Fruit fly (Drosophila melanogaster) whole organism, prepupa: ENCODE results near the gene CG32487.

ENCODE experiments used
- CG10669 ChIP-seq: fragments of 200-800 bp; sonication (Bioruptor generic); optimal IDR thresholded peaks from 3 replicates; lab custom pipeline; 2018; ENCODE audit warnings: missing biosample characterization, mild to moderate bottlenecking, missing genetic modification characterization, moderate library complexity
- CG11294 ChIP-seq: fragments of 200-800 bp; sonication (Bioruptor generic); IDR thresholded peaks from 2 replicates; pipeline ENCODE4 v1.3.6; 2022; ENCODE audit warnings: missing biosample characterization, missing genetic modification characterization
- Hr38 ChIP-seq: sonication (Bioruptor generic); optimal IDR thresholded peaks from 2 replicates; lab custom pipeline; 2016; ENCODE audit warnings: missing biosample characterization, missing genetic modification characterization
- Hr39 ChIP-seq: fragments of 200-800 bp; sonication (Bioruptor generic); optimal IDR thresholded peaks from 2 replicates; lab custom pipeline; 2016; ENCODE audit warnings: missing biosample characterization, missing genetic modification characterization
- Lpt ChIP-seq: fragments of 200-800 bp; sonication (Bioruptor generic); optimal IDR thresholded peaks from 3 replicates; lab custom pipeline; 2016; ENCODE audit warnings: missing biosample characterization, missing genetic modification characterization
- Sox102F ChIP-seq: fragments of 200-800 bp; sonication (Bioruptor generic); optimal IDR thresholded peaks from 2 replicates; lab custom pipeline; 2016; ENCODE audit warnings: missing biosample characterization, mild to moderate bottlenecking, missing genetic modification characterization
- dac ChIP-seq: fragments of 200-800 bp; sonication (Bioruptor generic); optimal IDR thresholded peaks from 2 replicates; lab custom pipeline; 2017; ENCODE audit warnings: missing biosample characterization, mild to moderate bottlenecking, missing genetic modification characterization
- fkh ChIP-seq: fragments of 200-800 bp; sonication (Bioruptor generic); optimal IDR thresholded peaks from 3 replicates; lab custom pipeline; 2017; ENCODE audit warnings: missing biosample characterization, mild to moderate bottlenecking, missing genetic modification characterization, moderate library complexity
- salr ChIP-seq, 2 experiments: fragments of 200-800 bp; sonication (Bioruptor generic); optimal IDR thresholded peaks; 3 replicates each; lab custom pipeline; 2016 to 2018; ENCODE audit warnings: missing biosample characterization in 2 of 2, missing genetic modification characterization in 2 of 2, mild to moderate bottlenecking in 1 of 2
- topi ChIP-seq: fragments of 200-800 bp; sonication (Bioruptor generic); optimal IDR thresholded peaks from 3 replicates; lab custom pipeline; 2016; ENCODE audit warnings: missing biosample characterization, missing genetic modification characterization

DNA sequence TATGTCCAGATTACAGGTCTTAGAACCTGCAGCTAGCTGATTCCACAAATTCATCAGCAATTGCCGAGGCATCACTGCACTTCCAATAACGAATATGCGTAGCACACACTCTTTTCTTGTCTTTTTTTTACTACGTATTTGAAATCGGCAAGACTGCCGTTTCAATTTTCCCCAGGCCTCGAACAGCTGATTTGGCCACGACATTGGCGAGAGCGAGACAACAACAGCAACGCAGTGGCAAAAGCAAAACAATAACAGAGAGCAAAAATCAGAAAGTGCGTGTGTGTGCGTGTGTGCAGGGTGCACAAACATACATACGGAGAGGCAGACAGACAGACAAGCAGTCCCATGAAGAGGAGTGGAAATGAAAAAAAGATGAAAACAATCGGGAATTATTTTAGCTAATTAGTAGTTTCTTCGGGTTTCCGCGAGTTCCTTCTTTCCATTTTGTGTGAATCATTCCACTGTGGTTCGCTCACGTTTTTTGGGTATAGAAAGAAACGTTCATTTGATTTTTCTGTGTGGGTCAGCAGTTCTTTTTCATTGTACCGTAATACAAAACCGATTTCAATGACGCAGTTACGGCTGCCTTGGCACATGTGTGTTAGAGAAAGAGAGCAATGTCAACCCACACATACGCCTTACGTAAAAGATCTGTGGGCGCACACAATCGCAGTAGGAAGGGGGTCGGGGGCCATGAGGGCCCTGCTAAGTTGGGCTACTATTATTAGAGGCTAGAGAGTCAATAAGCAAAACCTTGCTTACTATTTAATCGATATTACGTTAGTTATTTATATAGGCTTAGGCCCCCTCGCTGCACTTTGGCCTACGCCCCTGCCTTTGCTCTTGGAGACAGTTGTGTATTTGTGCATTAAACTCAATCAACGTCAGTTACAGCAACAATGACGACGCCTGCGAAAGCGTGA is 43.3 kb upstream of the CG32487 start:
- peak; percentile 99 for TF ChIP-seq dac (GFP tag; lab: Kevin White, UChicago)
- TF ChIP-seq Hr39 (GFP tag; lab: Kevin White, UChicago): peak; percentile 100
- TF ChIP-seq Lpt (GFP tag; lab: Kevin White, UChicago): peak; percentile 99
- TF ChIP-seq fkh: peak; percentile 96
- TF ChIP-seq CG11294 (GFP tag; lab: Robert Waterston, UW): peak; percentile 100
- peak; percentile 99 for TF ChIP-seq Hr38
- peak; percentile 100 for TF ChIP-seq Sox102F (GFP tag; lab: Kevin White, UChicago)
- peak; percentile 100 for TF ChIP-seq topi
- TF ChIP-seq CG10669 (GFP tag; lab: Kevin White, UChicago): peak; percentile 99
- TF ChIP-seq salr (GFP tag; optimal IDR thresholded peaks at IDR 0.05; lab: Kevin White, UChicago): peak; percentile 99
